Worm (Caenorhabditis elegans) whole organism, L2 larva: ENCODE results near the gene sur-5.

Source experiments
- C34F6.9 ChIP-seq: fragments of 150-350 bp; optimal IDR thresholded peaks from 2 replicates; lab custom pipeline; 2014; ENCODE audit warnings: missing biosample characterization, missing genetic modification characterization
- F13H6.1 ChIP-seq: sonication (generic microtip); optimal IDR thresholded peaks from 2 replicates; lab custom pipeline; 2016; ENCODE audit warnings: missing genetic modification characterization, missing compliant biosample characterization
- R02D3.7 ChIP-seq: fragments of 150-350 bp; optimal IDR thresholded peaks from 2 replicates; lab custom pipeline; 2014; ENCODE audit warnings: missing biosample characterization, missing genetic modification characterization
- Y55F3AM.14 ChIP-seq: fragments of 200-800 bp; sonication (Bioruptor generic); optimal IDR thresholded peaks from 2 replicates; lab custom pipeline; 2018; ENCODE audit warnings: mild to moderate bottlenecking, missing genetic modification characterization, missing compliant biosample characterization
- ZK546.5 ChIP-seq: sonication (generic microtip); optimal IDR thresholded peaks from 2 replicates; lab custom pipeline; 2017; ENCODE audit warnings: missing biosample characterization, missing genetic modification characterization
- alr-1 ChIP-seq: fragments of 150-350 bp; optimal IDR thresholded peaks from 2 replicates; lab custom pipeline; 2014; ENCODE audit warnings: missing biosample characterization, missing genetic modification characterization
- aly-2 ChIP-seq: fragments of 150-350 bp; optimal IDR thresholded peaks from 2 replicates; lab custom pipeline; 2014; ENCODE audit warnings: missing biosample characterization, missing genetic modification characterization
- ama-1 ChIP-seq: fragments of 150-350 bp; optimal IDR thresholded peaks from 2 replicates; lab custom pipeline; 2018; ENCODE audit warnings: inconsistent platforms
- blmp-1 ChIP-seq: sonication (generic microtip); optimal IDR thresholded peaks from 2 replicates; lab custom pipeline; 2017; ENCODE audit warnings: missing genetic modification characterization, mild to moderate bottlenecking, missing compliant biosample characterization, antibody characterized with exemption, moderate library complexity; ENCODE audit not compliant: insufficient read depth
- ceh-16 ChIP-seq: fragments of 150-350 bp; optimal IDR thresholded peaks from 2 replicates; lab custom pipeline; 2014; ENCODE audit warnings: missing biosample characterization, missing genetic modification characterization
- ceh-82 ChIP-seq: fragments of 150-350 bp; optimal IDR thresholded peaks from 2 replicates; lab custom pipeline; 2014; ENCODE audit warnings: missing biosample characterization, missing genetic modification characterization
- crh-2 ChIP-seq: sonication (generic microtip); optimal IDR thresholded peaks from 2 replicates; lab custom pipeline; 2017; ENCODE audit warnings: missing biosample characterization, missing genetic modification characterization
- dmd-4 ChIP-seq: sonication (generic microtip); optimal IDR thresholded peaks from 2 replicates; lab custom pipeline; 2017; ENCODE audit warnings: missing biosample characterization, missing genetic modification characterization
- egl-27 ChIP-seq: sonication (generic microtip); optimal IDR thresholded peaks from 3 replicates; lab custom pipeline; 2017; ENCODE audit warnings: missing biosample characterization, missing genetic modification reagents, missing genetic modification characterization
- elt-1 ChIP-seq: fragments of 150-350 bp; optimal IDR thresholded peaks from 2 replicates; lab custom pipeline; 2014; ENCODE audit warnings: missing biosample characterization, missing genetic modification characterization
- elt-3 ChIP-seq: sonication (generic microtip); optimal IDR thresholded peaks from 2 replicates; lab custom pipeline; 2017; ENCODE audit warnings: missing biosample characterization, missing genetic modification characterization
- fos-1 ChIP-seq: fragments of 150-350 bp; optimal IDR thresholded peaks from 2 replicates; lab custom pipeline; 2014; ENCODE audit warnings: missing biosample characterization, missing genetic modification characterization
- gmeb-1 ChIP-seq: fragments of 150-350 bp; optimal IDR thresholded peaks from 2 replicates; lab custom pipeline; 2014; ENCODE audit warnings: missing biosample characterization, missing genetic modification characterization
- lin-11 ChIP-seq: fragments of 150-350 bp; sonication (generic microtip); optimal IDR thresholded peaks from 2 replicates; lab custom pipeline; 2014; ENCODE audit warnings: missing biosample characterization, missing genetic modification characterization, inconsistent platforms, mixed read lengths
- lin-13 ChIP-seq: fragments of 150-350 bp; optimal IDR thresholded peaks from 2 replicates; lab custom pipeline; 2014; ENCODE audit warnings: missing biosample characterization, missing genetic modification reagents, missing genetic modification characterization
- lin-39 ChIP-seq: fragments of 150-350 bp; optimal IDR thresholded peaks from 2 replicates; lab custom pipeline; 2014; ENCODE audit warnings: missing biosample characterization, missing genetic modification reagents, missing genetic modification characterization
- lsy-2 ChIP-seq, 2 experiments: fragments of 150-350 bp in 1 of 2; sonication (generic microtip) in 1 of 2; optimal IDR thresholded peaks; 2 replicates each; lab custom pipeline; 2014 to 2017; ENCODE audit warnings: missing biosample characterization in 2 of 2, missing genetic modification characterization in 2 of 2
- mab-5 ChIP-seq: fragments of 150-350 bp; optimal IDR thresholded peaks from 2 replicates; lab custom pipeline; 2014; ENCODE audit warnings: missing biosample characterization, missing genetic modification characterization
- mbf-1 ChIP-seq: sonication (generic microtip); optimal IDR thresholded peaks from 2 replicates; lab custom pipeline; 2017; ENCODE audit warnings: missing biosample characterization, missing genetic modification characterization
- mdl-1 ChIP-seq, 2 experiments: fragments of 150-350 bp in 1 of 2; sonication (generic microtip) in 1 of 2; optimal IDR thresholded peaks; 2 replicates each; lab custom pipeline; 2017; ENCODE audit warnings: missing biosample characterization in 2 of 2, missing genetic modification characterization in 2 of 2
- nhr-10 ChIP-seq: sonication (generic microtip); optimal IDR thresholded peaks from 2 replicates; lab custom pipeline; 2017; ENCODE audit warnings: missing biosample characterization, missing genetic modification characterization
- nhr-11 ChIP-seq: fragments of 150-350 bp; optimal IDR thresholded peaks from 2 replicates; lab custom pipeline; 2014; ENCODE audit warnings: missing biosample characterization, missing genetic modification characterization
- nhr-12 ChIP-seq: fragments of 150-350 bp; optimal IDR thresholded peaks from 2 replicates; lab custom pipeline; 2014; ENCODE audit warnings: missing biosample characterization, missing genetic modification characterization
- nhr-129 ChIP-seq: fragments of 150-350 bp; optimal IDR thresholded peaks from 2 replicates; lab custom pipeline; 2014; ENCODE audit warnings: missing biosample characterization, missing genetic modification characterization
- nhr-21 ChIP-seq: fragments of 150-350 bp; optimal IDR thresholded peaks from 2 replicates; lab custom pipeline; 2014; ENCODE audit warnings: missing biosample characterization, missing genetic modification characterization
- nhr-23 ChIP-seq: fragments of 150-350 bp; optimal IDR thresholded peaks from 2 replicates; lab custom pipeline; 2014; ENCODE audit warnings: missing biosample characterization, missing genetic modification reagents, missing genetic modification characterization
- nhr-237 ChIP-seq: fragments of 150-350 bp; optimal IDR thresholded peaks from 2 replicates; lab custom pipeline; 2014; ENCODE audit warnings: missing biosample characterization, missing genetic modification characterization
- nhr-25 ChIP-seq: fragments of 150-350 bp; sonication (generic microtip); optimal IDR thresholded peaks from 3 replicates; lab custom pipeline; 2014; ENCODE audit warnings: missing biosample characterization, missing genetic modification characterization
- nhr-6 ChIP-seq: fragments of 150-350 bp; optimal IDR thresholded peaks from 2 replicates; lab custom pipeline; 2014; ENCODE audit warnings: missing biosample characterization, missing genetic modification characterization
- nhr-77 ChIP-seq: fragments of 150-350 bp; optimal IDR thresholded peaks from 2 replicates; lab custom pipeline; 2014; ENCODE audit warnings: missing biosample characterization, missing genetic modification characterization
- peb-1 ChIP-seq: fragments of 150-350 bp; optimal IDR thresholded peaks from 2 replicates; lab custom pipeline; 2014; ENCODE audit warnings: missing biosample characterization, missing genetic modification characterization
- sem-4 ChIP-seq: fragments of 150-350 bp; optimal IDR thresholded peaks from 2 replicates; lab custom pipeline; 2014; ENCODE audit warnings: missing biosample characterization, missing genetic modification reagents, missing genetic modification characterization
- skn-1 ChIP-seq: sonication (generic microtip); optimal IDR thresholded peaks from 2 replicates; lab custom pipeline; 2017; ENCODE audit warnings: missing biosample characterization, missing genetic modification characterization
- sma-3 ChIP-seq: sonication (generic microtip); optimal IDR thresholded peaks from 2 replicates; lab custom pipeline; 2016; ENCODE audit warnings: missing genetic modification reagents, missing genetic modification characterization, missing compliant biosample characterization
- sma-9 ChIP-seq, 2 experiments: fragments of 150-350 bp in 1 of 2; sonication (generic microtip) in 1 of 2; optimal IDR thresholded peaks; 2 replicates each; lab custom pipeline; 2014 to 2016; ENCODE audit warnings: missing genetic modification characterization in 2 of 2, mild to moderate bottlenecking in 1 of 2, missing biosample characterization in 1 of 2, missing compliant biosample characterization in 1 of 2, missing genetic modification reagents in 1 of 2, moderate library complexity in 1 of 2
- snpc-4 ChIP-seq: fragments of 150-350 bp; optimal IDR thresholded peaks from 2 replicates; lab custom pipeline; 2014; ENCODE audit warnings: missing biosample characterization, missing genetic modification characterization
- unc-39 ChIP-seq: fragments of 150-350 bp; optimal IDR thresholded peaks from 2 replicates; lab custom pipeline; 2014; ENCODE audit warnings: missing biosample characterization, missing genetic modification characterization
- unc-55 ChIP-seq: fragments of 150-350 bp; sonication (generic microtip); optimal IDR thresholded peaks from 3 replicates; lab custom pipeline; 2014; ENCODE audit warnings: missing biosample characterization, missing genetic modification reagents, missing genetic modification characterization
- unc-62 ChIP-seq: fragments of 150-350 bp; optimal IDR thresholded peaks from 2 replicates; lab custom pipeline; 2014; ENCODE audit warnings: missing biosample characterization, missing genetic modification reagents, missing genetic modification characterization
- zag-1 ChIP-seq: fragments of 150-350 bp; optimal IDR thresholded peaks from 2 replicates; lab custom pipeline; 2014; ENCODE audit warnings: missing biosample characterization, missing genetic modification characterization
- ztf-1 ChIP-seq: fragments of 200-800 bp; sonication (Bioruptor generic); conservative IDR thresholded peaks from 2 replicates; pipeline ENCODE4 v1.3.6; 2022; ENCODE audit warnings: missing genetic modification characterization, missing compliant biosample characterization
- ztf-11 ChIP-seq: sonication (generic microtip); optimal IDR thresholded peaks from 2 replicates; lab custom pipeline; 2017; ENCODE audit warnings: missing biosample characterization, missing genetic modification characterization
- ztf-4 ChIP-seq: fragments of 150-350 bp; optimal IDR thresholded peaks from 2 replicates; lab custom pipeline; 2014; ENCODE audit warnings: missing biosample characterization, missing genetic modification characterization

The sur-5 gene

DNA sequence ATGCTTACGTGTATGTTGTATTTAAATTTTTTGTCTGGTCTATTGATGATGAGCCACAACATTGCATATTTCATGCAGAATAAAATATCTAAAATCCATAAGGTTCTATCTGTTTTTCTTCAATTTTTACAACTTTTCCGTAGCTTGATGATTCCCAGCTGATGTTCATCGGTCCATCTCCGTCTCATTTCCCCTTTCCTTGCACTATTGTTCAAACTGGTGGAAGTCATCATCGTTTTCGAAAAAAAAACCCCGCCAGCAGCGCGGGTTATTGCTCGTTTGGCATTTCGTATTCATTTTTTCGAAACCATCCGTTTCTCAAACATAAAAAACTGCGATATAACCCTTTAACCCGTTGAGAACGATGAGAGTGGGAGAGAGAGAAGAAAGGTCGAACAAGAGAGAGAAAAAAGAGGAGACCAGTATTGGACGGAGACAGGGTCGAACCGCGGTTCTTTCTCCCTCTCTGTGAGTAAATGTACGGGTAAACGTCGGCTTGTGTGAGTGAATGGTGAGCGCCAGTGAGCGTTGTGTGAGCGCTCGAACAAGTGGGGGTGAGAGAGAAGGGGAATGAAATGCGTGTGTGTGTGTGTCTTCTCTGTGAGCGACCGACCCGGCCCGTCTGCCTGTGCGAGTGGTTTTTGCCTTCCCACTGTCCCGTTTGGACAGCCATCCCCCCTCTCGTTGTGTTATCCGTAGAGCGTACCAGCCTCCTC, 40.6 kb downstream of the sur-5 start:
- TF ChIP-seq egl-27, result peak; percentile 51
- TF ChIP-seq ceh-82 (tag; lab: Kevin White, UChicago), result no peak
- peak; percentile 65 for TF ChIP-seq ama-1 (lab: Kevin White, UChicago)
- peak; percentile 93 for TF ChIP-seq crh-2 (tag; lab: Kevin White, UChicago)
- peak; percentile 92 for TF ChIP-seq zag-1 (tag; lab: Kevin White, UChicago)
- TF ChIP-seq nhr-12 (tag; lab: Kevin White, UChicago), result no peak
- no peak for TF ChIP-seq alr-1
- TF ChIP-seq ZK546.5 (tag; lab: Kevin White, UChicago), result no peak
- peak; percentile 43 to 79 for TF ChIP-seq lsy-2 (tag; optimal IDR thresholded peaks at IDR 0.05; lab: Kevin White, UChicago)
- no peak for TF ChIP-seq nhr-237 (tag; lab: Kevin White, UChicago)
- no peak for TF ChIP-seq dmd-4 (tag; lab: Kevin White, UChicago)
- TF ChIP-seq R02D3.7 (tag; lab: Kevin White, UChicago), result no peak
- TF ChIP-seq ztf-11 (tag; lab: Kevin White, UChicago), result peak; percentile 50
- TF ChIP-seq aly-2 (tag; lab: Kevin White, UChicago), result no peak
- TF ChIP-seq nhr-23, result no peak
- TF ChIP-seq unc-55, result peak; percentile 89
- peak; percentile 88 for TF ChIP-seq lin-13 (GFP tag; lab: Kevin White, UChicago)
- peak; percentile 68 for TF ChIP-seq mab-5 (tag; lab: Kevin White, UChicago)
- TF ChIP-seq nhr-11 (tag; lab: Kevin White, UChicago), result no peak
- peak; percentile 78 for TF ChIP-seq sma-9 (GFP tag; optimal IDR thresholded peaks at IDR 0.05; lab: Kevin White, UChicago)
- TF ChIP-seq sma-9 (tag; optimal IDR thresholded peaks at IDR 0.05; lab: Kevin White, UChicago), result no peak
- TF ChIP-seq Y55F3AM.14 (GFP tag; lab: Kevin White, UChicago), result peak; percentile 88
- TF ChIP-seq nhr-77, result peak; percentile 64
- TF ChIP-seq skn-1, result no peak
- no peak for TF ChIP-seq mbf-1 (tag; lab: Kevin White, UChicago)
- TF ChIP-seq lin-11 (tag; lab: Kevin White, UChicago), result peak; percentile 89
- no peak for TF ChIP-seq elt-1
- peak; percentile 84 for TF ChIP-seq nhr-6
- peak; percentile 92 for TF ChIP-seq sma-3 (GFP tag; lab: Kevin White, UChicago)
- TF ChIP-seq lin-39, result no peak
- no peak for TF ChIP-seq ztf-1
- TF ChIP-seq peb-1 (tag; lab: Kevin White, UChicago), result peak; percentile 59
- TF ChIP-seq nhr-10, result peak; percentile 59
- peak; percentile 93 for TF ChIP-seq nhr-25 (tag; lab: Kevin White, UChicago)
- peak; percentile 37 for TF ChIP-seq gmeb-1 (tag; lab: Kevin White, UChicago)
- peak; percentile 71 for TF ChIP-seq ztf-4
- no peak for TF ChIP-seq elt-3 (tag; lab: Kevin White, UChicago)
- peak; percentile 97 for TF ChIP-seq F13H6.1 (tag; lab: Kevin White, UChicago)
- peak; percentile 74 for TF ChIP-seq blmp-1
- peak; percentile 96 for TF ChIP-seq fos-1 (tag; lab: Kevin White, UChicago)
- peak; percentile 84 for TF ChIP-seq nhr-21 (tag; lab: Kevin White, UChicago)
- peak; percentile 75 for TF ChIP-seq snpc-4 (tag; lab: Kevin White, UChicago)
- peak; percentile 96 for TF ChIP-seq unc-39
- no peak for TF ChIP-seq unc-62 (GFP tag; lab: Kevin White, UChicago)
- TF ChIP-seq mdl-1 (tag; optimal IDR thresholded peaks at IDR 0.05; lab: Kevin White, UChicago), result peak in 1 of 2 experiments; percentile 52
- TF ChIP-seq sem-4 (tag; lab: Kevin White, UChicago), result peak; percentile 72
- peak; percentile 75 for TF ChIP-seq ceh-16 (tag; lab: Kevin White, UChicago)
- TF ChIP-seq C34F6.9 (tag; lab: Kevin White, UChicago), result peak; percentile 87
- peak; percentile 97 for TF ChIP-seq nhr-129 (tag; lab: Kevin White, UChicago)
